Fruit fly (Drosophila melanogaster) whole organism, prepupa: ENCODE data around the gene CG33648.

Source experiments
- Blimp-1 ChIP-seq: fragments of 200-800 bp; sonication (Bioruptor generic); optimal IDR thresholded peaks from 3 replicates; lab custom pipeline; 2017; ENCODE audit warnings: missing biosample characterization, missing genetic modification characterization, mild to moderate bottlenecking, moderate library complexity, missing genetic modification reagents
- CG10631 ChIP-seq: fragments of 200-800 bp; sonication (Bioruptor generic); optimal IDR thresholded peaks from 2 replicates; lab custom pipeline; 2016; ENCODE audit warnings: missing biosample characterization, missing genetic modification characterization
- CG10669 ChIP-seq: fragments of 200-800 bp; sonication (Bioruptor generic); optimal IDR thresholded peaks from 3 replicates; lab custom pipeline; 2018; ENCODE audit warnings: missing biosample characterization, mild to moderate bottlenecking, missing genetic modification characterization, moderate library complexity
- CG11294 ChIP-seq: fragments of 200-800 bp; sonication (Bioruptor generic); IDR thresholded peaks from 2 replicates; pipeline ENCODE4 v1.3.6; 2022; ENCODE audit warnings: missing biosample characterization, missing genetic modification characterization
- CG11762 ChIP-seq: fragments of 200-800 bp; sonication (Bioruptor generic); optimal IDR thresholded peaks from 3 replicates; lab custom pipeline; 2016; ENCODE audit warnings: missing biosample characterization, missing genetic modification characterization; ENCODE audit not compliant: insufficient read depth
- CG11902 ChIP-seq: fragments of 200-800 bp; sonication (Bioruptor generic); optimal IDR thresholded peaks from 3 replicates; lab custom pipeline; 2016; ENCODE audit warnings: missing biosample characterization, missing genetic modification characterization
- CG1621 ChIP-seq: fragments of 200-800 bp; sonication (Bioruptor generic); optimal IDR thresholded peaks from 3 replicates; lab custom pipeline; 2018; ENCODE audit warnings: missing biosample characterization, mild to moderate bottlenecking, missing genetic modification characterization
- CG32006 ChIP-seq: fragments of 200-800 bp; sonication (Bioruptor generic); optimal IDR thresholded peaks from 3 replicates; lab custom pipeline; 2017; ENCODE audit warnings: missing biosample characterization, mild to moderate bottlenecking, missing genetic modification characterization
- CG3919 ChIP-seq: fragments of 200-800 bp; sonication (Bioruptor generic); optimal IDR thresholded peaks from 3 replicates; lab custom pipeline; 2016; ENCODE audit warnings: missing biosample characterization, missing genetic modification characterization
- CG6276 ChIP-seq: fragments of 200-800 bp; sonication (Bioruptor generic); optimal IDR thresholded peaks from 2 replicates; lab custom pipeline; 2017; ENCODE audit warnings: missing biosample characterization, mild to moderate bottlenecking, missing genetic modification characterization
- CG6792 ChIP-seq: fragments of 200-800 bp; sonication (Bioruptor generic); optimal IDR thresholded peaks from 3 replicates; lab custom pipeline; 2016; ENCODE audit warnings: missing biosample characterization, missing genetic modification characterization
- CG6854 ChIP-seq: fragments of 200-800 bp; sonication (Bioruptor generic); optimal IDR thresholded peaks from 2 replicates; lab custom pipeline; 2017; ENCODE audit warnings: missing biosample characterization, mild to moderate bottlenecking, missing genetic modification characterization
- CG8632 ChIP-seq: fragments of 200-800 bp; sonication (Bioruptor generic); optimal IDR thresholded peaks from 3 replicates; lab custom pipeline; 2016; ENCODE audit warnings: missing biosample characterization, missing genetic modification characterization
- CG9139 ChIP-seq: fragments of 200-800 bp; sonication (Bioruptor generic); optimal IDR thresholded peaks from 3 replicates; lab custom pipeline; 2017; ENCODE audit warnings: missing biosample characterization, mild to moderate bottlenecking, missing genetic modification characterization
- Eip78C ChIP-seq: fragments of 200-800 bp; sonication (Bioruptor generic); peaks from one replicate; lab custom pipeline; 2016; ENCODE audit warnings: missing biosample characterization, missing genetic modification characterization
- Ets21C ChIP-seq: fragments of 200-800 bp; sonication (Bioruptor generic); optimal IDR thresholded peaks from 3 replicates; lab custom pipeline; 2016; ENCODE audit warnings: missing biosample characterization, missing genetic modification characterization
- Ets96B ChIP-seq: fragments of 200-800 bp; optimal IDR thresholded peaks from 2 replicates; lab custom pipeline; 2019; ENCODE audit warnings: missing biosample characterization, mild to moderate bottlenecking, missing genetic modification characterization, moderate library complexity
- Hr38 ChIP-seq: sonication (Bioruptor generic); optimal IDR thresholded peaks from 2 replicates; lab custom pipeline; 2016; ENCODE audit warnings: missing biosample characterization, missing genetic modification characterization
- Lpt ChIP-seq: fragments of 200-800 bp; sonication (Bioruptor generic); optimal IDR thresholded peaks from 3 replicates; lab custom pipeline; 2016; ENCODE audit warnings: missing biosample characterization, missing genetic modification characterization
- Met ChIP-seq: fragments of 200-800 bp; sonication (Bioruptor generic); optimal IDR thresholded peaks from 3 replicates; lab custom pipeline; 2016; ENCODE audit warnings: missing biosample characterization, missing genetic modification characterization
- OdsH ChIP-seq: fragments of 200-800 bp; sonication (Bioruptor generic); optimal IDR thresholded peaks from 3 replicates; lab custom pipeline; 2016; ENCODE audit warnings: missing biosample characterization, missing genetic modification characterization
- achi ChIP-seq: fragments of 200-800 bp; sonication (Bioruptor generic); optimal IDR thresholded peaks from 3 replicates; lab custom pipeline; 2016; ENCODE audit warnings: missing biosample characterization, missing genetic modification characterization
- dac ChIP-seq: fragments of 200-800 bp; sonication (Bioruptor generic); optimal IDR thresholded peaks from 2 replicates; lab custom pipeline; 2017; ENCODE audit warnings: missing biosample characterization, mild to moderate bottlenecking, missing genetic modification characterization
- dsx ChIP-seq: fragments of 200-800 bp; optimal IDR thresholded peaks from 3 replicates; lab custom pipeline; 2019; ENCODE audit warnings: missing biosample characterization, mild to moderate bottlenecking, missing genetic modification characterization, moderate library complexity; ENCODE audit not compliant: poor library complexity, severe bottlenecking
- esn ChIP-seq: fragments of 200-800 bp; sonication (Bioruptor generic); optimal IDR thresholded peaks from 2 replicates; lab custom pipeline; 2016; ENCODE audit warnings: missing biosample characterization, mild to moderate bottlenecking, missing genetic modification characterization, moderate library complexity
- fd59A ChIP-seq: fragments of 200-800 bp; sonication (Bioruptor generic); optimal IDR thresholded peaks from 2 replicates; lab custom pipeline; 2017; ENCODE audit warnings: missing biosample characterization, mild to moderate bottlenecking, missing genetic modification characterization, missing genetic modification reagents
- fd85E ChIP-seq: fragments of 200-800 bp; sonication (Bioruptor generic); optimal IDR thresholded peaks from 3 replicates; lab custom pipeline; 2016; ENCODE audit warnings: missing biosample characterization, missing genetic modification characterization
- fkh ChIP-seq: fragments of 200-800 bp; sonication (Bioruptor generic); optimal IDR thresholded peaks from 3 replicates; lab custom pipeline; 2017; ENCODE audit warnings: missing biosample characterization, mild to moderate bottlenecking, missing genetic modification characterization, moderate library complexity
- net ChIP-seq: fragments of 200-800 bp; sonication (Bioruptor generic); optimal IDR thresholded peaks from 3 replicates; lab custom pipeline; 2016; ENCODE audit warnings: missing biosample characterization, missing genetic modification characterization
- salr ChIP-seq, 2 experiments: fragments of 200-800 bp; sonication (Bioruptor generic); optimal IDR thresholded peaks; 3 replicates each; lab custom pipeline; 2016 to 2018; ENCODE audit warnings: missing biosample characterization in 2 of 2, missing genetic modification characterization in 2 of 2, mild to moderate bottlenecking in 1 of 2
- spab ChIP-seq: fragments of 200-800 bp; sonication (Bioruptor generic); optimal IDR thresholded peaks from 2 replicates; lab custom pipeline; 2017; ENCODE audit warnings: missing biosample characterization, mild to moderate bottlenecking, missing genetic modification characterization, missing genetic modification reagents
- ss ChIP-seq, 2 experiments: fragments of 200-800 bp; sonication (Bioruptor generic); optimal IDR thresholded peaks; 2 replicates in 1 of 2; 3 replicates in 1 of 2; lab custom pipeline; 2017 to 2018; ENCODE audit warnings: mild to moderate bottlenecking in 2 of 2, missing biosample characterization in 2 of 2, missing genetic modification characterization in 2 of 2, moderate library complexity in 1 of 2
- svp ChIP-seq: fragments of 200-800 bp; sonication (Bioruptor generic); peaks from one replicate; lab custom pipeline; 2016; ENCODE audit warnings: missing biosample characterization, missing genetic modification characterization
- topi ChIP-seq: fragments of 200-800 bp; sonication (Bioruptor generic); optimal IDR thresholded peaks from 3 replicates; lab custom pipeline; 2016; ENCODE audit warnings: missing biosample characterization, missing genetic modification characterization
- vri ChIP-seq: fragments of 200-800 bp; sonication (Bioruptor generic); optimal IDR thresholded peaks from 3 replicates; lab custom pipeline; 2016; ENCODE audit warnings: missing biosample characterization, mild to moderate bottlenecking, missing genetic modification characterization

The CG33648 gene

dm6 chr2L:14474987-14475386 is 49.1 kb upstream of the CG33648 start (continued):
- TF ChIP-seq net (GFP tag; lab: Kevin White, UChicago) (peak; percentile 63), Met (GFP tag; lab: Kevin White, UChicago) (no peak), Lpt (GFP tag; lab: Kevin White, UChicago) (peak; percentile 59), Ets21C (no peak), CG6854 (GFP tag; lab: Kevin White, UChicago) (no peak), fd59A (peak; percentile 65), dac (GFP tag; lab: Kevin White, UChicago) (peak; percentile 39), OdsH (peak; percentile 21), topi (no peak), CG6792 (GFP tag; lab: Kevin White, UChicago) (peak; percentile 59), svp (GFP tag; lab: Kevin White, UChicago) (peak; percentile 38), CG11294 (GFP tag; lab: Robert Waterston, UW) (peak; percentile 29; the same call in 1 of the 2 replicates), achi (GFP tag; lab: Kevin White, UChicago) (peak; percentile 74), Hr38 (GFP tag; lab: Kevin White, UChicago) (no peak)

DNA sequence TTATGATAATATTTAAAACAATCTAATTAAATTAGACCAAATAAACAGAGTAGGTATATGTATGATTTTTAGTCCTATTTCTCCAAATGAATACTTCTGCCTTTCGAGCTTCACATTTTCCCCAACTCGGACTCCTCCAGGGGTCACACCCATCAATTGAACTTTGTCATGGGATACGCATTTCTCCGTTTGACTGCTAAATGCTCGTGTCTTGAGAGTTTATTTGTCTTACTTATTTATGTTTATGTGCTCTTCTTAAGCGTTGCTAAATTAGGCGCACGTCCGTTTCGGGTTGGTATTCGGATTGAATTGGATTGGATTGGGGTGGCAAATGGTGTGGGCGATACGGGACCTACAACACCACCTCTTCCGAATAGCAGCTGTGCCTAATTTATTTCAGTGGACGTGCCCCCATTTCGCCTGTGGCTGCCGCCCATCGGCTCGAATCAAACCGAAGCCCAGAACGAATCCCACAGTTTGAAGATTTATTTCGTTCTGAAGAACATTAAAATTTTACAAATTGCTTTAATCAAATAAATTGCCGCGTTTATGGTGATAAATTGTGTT is 47.5 kb upstream of the CG33648 start:
- TF ChIP-seq CG10669 (GFP tag; lab: Kevin White, UChicago) (no peak), CG6792 (GFP tag; lab: Kevin White, UChicago) (no peak), CG8632 (no peak), salr (GFP tag; optimal IDR thresholded peaks at IDR 0.05; lab: Kevin White, UChicago) (no peak), svp (GFP tag; lab: Kevin White, UChicago) (peak; percentile 64)

- TF ChIP-seq Blimp-1 (GFP tag; lab: Kevin White, UChicago) (no peak), ss (GFP tag; optimal IDR thresholded peaks at IDR 0.05; lab: Kevin White, UChicago) (peak in 1 of 2 experiments; percentile 2), dsx (GFP tag; lab: Kevin White, UChicago) (peak; percentile 28), Eip78C (GFP tag; lab: Kevin White, UChicago) (peak; percentile 8), fkh (GFP tag; lab: Kevin White, UChicago) (no peak)
Measured at dm6 chr2L:14477464-14478239, 46.5 kb upstream of the CG33648 start.

DNA sequence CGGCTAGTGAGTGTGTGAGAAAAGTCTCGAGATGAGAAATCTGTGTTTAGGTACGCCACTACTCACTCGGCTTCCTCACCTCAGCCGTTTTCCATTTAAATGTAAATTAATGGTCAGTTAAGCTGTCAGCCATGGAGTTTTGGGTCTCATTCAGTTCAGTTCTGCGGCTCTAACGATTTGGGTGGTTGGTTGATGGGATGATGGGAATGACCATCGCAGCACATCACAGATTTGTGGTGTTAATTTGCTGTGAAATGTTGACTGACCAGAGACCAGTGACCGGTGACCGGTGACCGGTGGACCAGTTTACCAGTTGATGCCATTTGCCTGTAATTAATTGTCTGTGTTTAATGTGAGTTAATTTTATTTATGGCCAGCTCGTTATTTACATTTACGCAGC is 45.2 kb upstream of the CG33648 start:
- no peak for TF ChIP-seq esn
- no peak for TF ChIP-seq CG10631 (GFP tag; lab: Kevin White, UChicago)
- no peak for TF ChIP-seq dsx (GFP tag; lab: Kevin White, UChicago)

- no peak for TF ChIP-seq fd85E (GFP tag; lab: Kevin White, UChicago)
- TF ChIP-seq vri (GFP tag; lab: Kevin White, UChicago): no peak
- TF ChIP-seq ss (GFP tag; optimal IDR thresholded peaks at IDR 0.05; lab: Kevin White, UChicago): no peak
- no peak for TF ChIP-seq spab (GFP tag; lab: Kevin White, UChicago)
- TF ChIP-seq Ets96B (tag; lab: Kevin White, UChicago): no peak
- no peak for TF ChIP-seq CG6792 (GFP tag; lab: Kevin White, UChicago)
- TF ChIP-seq, all 60 proteins: peak for 0
Measured at dm6 chr2L:14483395-14483794, 40.7 kb upstream of the CG33648 start.

DNA sequence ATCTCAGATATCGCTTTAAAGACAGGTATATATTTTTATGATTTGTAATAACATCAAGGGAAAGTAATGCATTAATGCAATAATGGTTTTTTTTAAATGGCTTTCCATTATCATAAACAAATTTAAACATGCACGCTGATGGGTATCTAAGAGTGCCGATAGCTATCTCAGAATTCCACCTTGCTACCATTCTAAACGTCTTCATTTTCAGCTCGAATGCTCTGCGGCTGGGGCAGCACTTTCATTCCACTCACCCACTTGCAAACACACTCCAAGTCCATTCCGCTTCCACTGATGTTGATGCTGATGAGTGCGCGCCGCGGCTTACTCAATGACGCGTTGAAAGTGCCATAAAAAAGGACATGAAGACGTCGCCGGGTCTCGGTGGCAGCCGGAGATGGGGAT is 40.2 kb upstream of the CG33648 start:
- TF ChIP-seq topi (no peak), fd85E (GFP tag; lab: Kevin White, UChicago) (no peak), salr (GFP tag; optimal IDR thresholded peaks at IDR 0.05; lab: Kevin White, UChicago) (no peak), CG3919 (no peak), CG11762 (GFP tag; lab: Kevin White, UChicago) (no peak), Ets96B (tag; lab: Kevin White, UChicago) (no peak), CG32006 (no peak), CG1621 (tag; lab: Kevin White, UChicago) (no peak), ss (GFP tag; optimal IDR thresholded peaks at IDR 0.05; lab: Kevin White, UChicago) (no peak), CG9139 (GFP tag; lab: Kevin White, UChicago) (no peak), CG6276 (no peak), achi (GFP tag; lab: Kevin White, UChicago) (no peak), CG6854 (GFP tag; lab: Kevin White, UChicago) (no peak), CG11902 (no peak), Met (GFP tag; lab: Kevin White, UChicago) (no peak)
